Fruit fly (Drosophila melanogaster) S2 (cell line): Measurements from ENCODE around the gene IntS10.

Experiments
- CG8478 ChIP-seq: fragments of >200 bp; optimal IDR thresholded peaks from 2 replicates; lab custom pipeline; 2018
- CTCF ChIP-seq, 2 experiments: fragments of >200 bp; optimal IDR thresholded peaks; 2 replicates each; lab custom pipeline; 2018

dm6 chr3L:3851048-3851447, 44.5 kb downstream of the IntS10 start:
- TF ChIP-seq CG8478 (lab: Kevin White, UChicago) (no peak), CTCF (optimal IDR thresholded peaks at IDR 0.05; lab: Kevin White, UChicago) (no peak)
